Fruit fly (Drosophila melanogaster) Kc167 (cell line): ENCODE measurements around the gene CG14411.

ENCODE experiments used
- Myc ChIP-seq: fragments of >200 bp; optimal IDR thresholded peaks from 2 replicates; lab custom pipeline; 2017; ENCODE audit warnings: missing external identifiers
- Sin3A ChIP-seq: fragments of >200 bp; optimal IDR thresholded peaks from 2 replicates; lab custom pipeline; 2018; ENCODE audit warnings: missing external identifiers
- h ChIP-seq: fragments of >200 bp; optimal IDR thresholded peaks from 3 replicates; lab custom pipeline; 2018; ENCODE audit warnings: missing external identifiers
- insv ChIP-seq: fragments of >200 bp; optimal IDR thresholded peaks from 3 replicates; lab custom pipeline; 2018; ENCODE audit warnings: missing external identifiers
- psq ChIP-seq: fragments of >200 bp; optimal IDR thresholded peaks from 2 replicates; lab custom pipeline; 2017; ENCODE audit warnings: missing external identifiers
- ttk ChIP-seq: sonication (Bioruptor generic); optimal IDR thresholded peaks from 2 replicates; lab custom pipeline; 2017; ENCODE audit warnings: missing external identifiers

CG14411 gene

dm6 chrX:14850069-14850468 is 17.6 kb downstream of the CG14411 start:
- no peak for TF ChIP-seq ttk (lab: Kevin White, UChicago)
- no peak for TF ChIP-seq Myc (lab: Kevin White, UChicago)
- TF ChIP-seq Sin3A (lab: Kevin White, UChicago) = no peak
- TF ChIP-seq insv (lab: Kevin White, UChicago) = no peak
- no peak for TF ChIP-seq psq (lab: Kevin White, UChicago)
- no peak for TF ChIP-seq h (lab: Kevin White, UChicago)

dm6 chrX:14853153-14853672 is 20.8 kb downstream of the CG14411 start, which contains the start of gene CG9521:
TSS of gene CG9521 (minus strand) at chrX:14853269.
- TF ChIP-seq Myc (lab: Kevin White, UChicago) (no peak), Sin3A (lab: Kevin White, UChicago) (no peak), ttk (lab: Kevin White, UChicago) (no peak), insv (lab: Kevin White, UChicago) (no peak), psq (lab: Kevin White, UChicago) (no peak), h (lab: Kevin White, UChicago) (no peak)

dm6 chrX:14856261-14856660 is 23.8 kb downstream of the CG14411 start, which contains the start of gene CG9519:
TSS of gene CG9519 (minus strand) at chrX:14856361.
- no peak for TF ChIP-seq h (lab: Kevin White, UChicago)

- no peak for TF ChIP-seq Myc (lab: Kevin White, UChicago)
- TF ChIP-seq h (lab: Kevin White, UChicago) = no peak
- TF ChIP-seq insv (lab: Kevin White, UChicago) = no peak
- TF ChIP-seq Sin3A (lab: Kevin White, UChicago) = no peak
- no peak for TF ChIP-seq ttk (lab: Kevin White, UChicago)
- TF ChIP-seq psq (lab: Kevin White, UChicago) = no peak
These were observed 25.4 kb downstream of the CG14411 start for dm6 chrX:14857883-14858282.

- no peak for TF ChIP-seq Sin3A (lab: Kevin White, UChicago)
- TF ChIP-seq insv (lab: Kevin White, UChicago) = no peak
- TF ChIP-seq h (lab: Kevin White, UChicago) = no peak
- TF ChIP-seq psq (lab: Kevin White, UChicago) = no peak
These were observed 26.5 kb downstream of the CG14411 start, which contains the start of gene CG46399 for dm6 chrX:14858951-14859350. TSS of gene CG46399 (plus strand) at chrX:14859251.

dm6 chrX:14862494-14862893 is 30.0 kb downstream of the CG14411 start:
- TF ChIP-seq h (lab: Kevin White, UChicago) (no peak), Sin3A (lab: Kevin White, UChicago) (no peak), ttk (lab: Kevin White, UChicago) (no peak), psq (lab: Kevin White, UChicago) (no peak), Myc (lab: Kevin White, UChicago) (no peak), insv (lab: Kevin White, UChicago) (no peak)

- TF ChIP-seq Myc (lab: Kevin White, UChicago) = no peak
- no peak for TF ChIP-seq h (lab: Kevin White, UChicago)
- no peak for TF ChIP-seq Sin3A (lab: Kevin White, UChicago)
- no peak for TF ChIP-seq ttk (lab: Kevin White, UChicago)
- no peak for TF ChIP-seq psq (lab: Kevin White, UChicago)
- TF ChIP-seq insv (lab: Kevin White, UChicago) = no peak
These were observed 34.5 kb downstream of the CG14411 start for dm6 chrX:14866911-14867310.

dm6 chrX:14868414-14868813 is 36.0 kb downstream of the CG14411 start:
- no peak for TF ChIP-seq insv (lab: Kevin White, UChicago)
- TF ChIP-seq ttk (lab: Kevin White, UChicago) = no peak
- TF ChIP-seq Sin3A (lab: Kevin White, UChicago) = no peak
- TF ChIP-seq Myc (lab: Kevin White, UChicago) = no peak
- TF ChIP-seq psq (lab: Kevin White, UChicago) = no peak
- no peak for TF ChIP-seq h (lab: Kevin White, UChicago)

dm6 chrX:14871028-14871427 is 38.6 kb downstream of the CG14411 start, which contains the start of gene CG9518:
TSS of gene CG9518 (minus strand) at chrX:14871181.
- no peak for TF ChIP-seq insv (lab: Kevin White, UChicago)
- no peak for TF ChIP-seq Sin3A (lab: Kevin White, UChicago)
- TF ChIP-seq Myc (lab: Kevin White, UChicago) = no peak
- TF ChIP-seq h (lab: Kevin White, UChicago) = no peak
- no peak for TF ChIP-seq psq (lab: Kevin White, UChicago)
- TF ChIP-seq ttk (lab: Kevin White, UChicago) = no peak

dm6 chrX:14878917-14879316 is 46.5 kb downstream of the CG14411 start:
- TF ChIP-seq psq (lab: Kevin White, UChicago) = no peak
- no peak for TF ChIP-seq Sin3A (lab: Kevin White, UChicago)
- TF ChIP-seq h (lab: Kevin White, UChicago) = no peak
- no peak for TF ChIP-seq Myc (lab: Kevin White, UChicago)
- no peak for TF ChIP-seq ttk (lab: Kevin White, UChicago)
- no peak for TF ChIP-seq insv (lab: Kevin White, UChicago)

- TF ChIP-seq psq (lab: Kevin White, UChicago) (no peak), insv (lab: Kevin White, UChicago) (no peak), ttk (lab: Kevin White, UChicago) (no peak)
These were observed 50.2 kb downstream of the CG14411 start, which contains the start of the genes CG45064 and CG45065 for dm6 chrX:14882536-14883118. TSS of gene CG45064 (minus strand) at chrX:14882586. TSS of gene CG45065 (minus strand) at chrX:14882586.

- TF ChIP-seq insv (lab: Kevin White, UChicago) (no peak), ttk (lab: Kevin White, UChicago) (no peak), Sin3A (lab: Kevin White, UChicago) (no peak), Myc (lab: Kevin White, UChicago) (no peak), h (lab: Kevin White, UChicago) (no peak), psq (lab: Kevin White, UChicago) (no peak)
These were observed 51.5 kb downstream of the CG14411 start for dm6 chrX:14883993-14884392.
